Worm (Caenorhabditis elegans) whole organism, L3 larva: ENCODE data around the gene Y25C1A.8.

Source experiments
- ZK546.5 ChIP-seq: sonication (generic microtip); optimal IDR thresholded peaks from 2 replicates; lab custom pipeline; 2017; ENCODE audit warnings: missing biosample characterization, missing genetic modification characterization
- aly-2 ChIP-seq: fragments of 150-350 bp; optimal IDR thresholded peaks from 2 replicates; lab custom pipeline; 2014; ENCODE audit warnings: missing biosample characterization, missing genetic modification characterization
- ama-1 ChIP-seq: fragments of 150-350 bp; optimal IDR thresholded peaks from 2 replicates; lab custom pipeline; 2018
- ceh-16 ChIP-seq: sonication (generic microtip); optimal IDR thresholded peaks from 2 replicates; lab custom pipeline; 2017; ENCODE audit warnings: missing biosample characterization, missing genetic modification characterization
- ceh-28 ChIP-seq: fragments of 150-350 bp; optimal IDR thresholded peaks from 2 replicates; lab custom pipeline; 2014; ENCODE audit warnings: missing biosample characterization, missing genetic modification reagents, missing genetic modification characterization
- ceh-82 ChIP-seq: fragments of 150-350 bp; optimal IDR thresholded peaks from 2 replicates; lab custom pipeline; 2014; ENCODE audit warnings: missing biosample characterization, missing genetic modification characterization
- ceh-9 ChIP-seq: sonication (generic microtip); optimal IDR thresholded peaks from 2 replicates; lab custom pipeline; 2018; ENCODE audit warnings: missing biosample characterization, missing genetic modification characterization
- daf-12 ChIP-seq: fragments of 150-350 bp; optimal IDR thresholded peaks from 2 replicates; lab custom pipeline; 2014; ENCODE audit warnings: missing biosample characterization, missing genetic modification reagents, missing genetic modification characterization
- egl-5 ChIP-seq: fragments of 150-350 bp; optimal IDR thresholded peaks from 2 replicates; lab custom pipeline; 2017; ENCODE audit warnings: missing biosample characterization, missing genetic modification reagents, missing genetic modification characterization, inconsistent platforms
- elt-1 ChIP-seq: fragments of 150-350 bp; optimal IDR thresholded peaks from 2 replicates; lab custom pipeline; 2014; ENCODE audit warnings: missing biosample characterization, missing genetic modification characterization
- elt-2 ChIP-seq: sonication (generic microtip); optimal IDR thresholded peaks from 2 replicates; lab custom pipeline; 2016; ENCODE audit warnings: missing genetic modification reagents, mild to moderate bottlenecking, missing genetic modification characterization, missing compliant biosample characterization
- elt-3 ChIP-seq, 3 experiments: fragments of 150-350 bp in 1 of 3; sonication (generic microtip) in 2 of 3; optimal IDR thresholded peaks; 2 replicates in 2 of 3; 4 replicates in 1 of 3; lab custom pipeline; 2014 to 2017; ENCODE audit warnings: missing biosample characterization in 3 of 3, missing genetic modification characterization in 3 of 3
- eor-1 ChIP-seq, 2 experiments: fragments of 150-350 bp; optimal IDR thresholded peaks; 2 replicates each; lab custom pipeline; 2014 to 2018; ENCODE audit warnings: missing biosample characterization in 2 of 2, missing genetic modification characterization in 2 of 2
- fkh-10 ChIP-seq: sonication (generic microtip); optimal IDR thresholded peaks from 2 replicates; lab custom pipeline; 2017; ENCODE audit warnings: missing biosample characterization, missing genetic modification reagents, missing genetic modification characterization
- fkh-2 ChIP-seq: fragments of 150-350 bp; optimal IDR thresholded peaks from 2 replicates; lab custom pipeline; 2014; ENCODE audit warnings: missing biosample characterization, missing genetic modification reagents, missing genetic modification characterization
- fos-1 ChIP-seq: fragments of 150-350 bp; optimal IDR thresholded peaks from 2 replicates; lab custom pipeline; 2014; ENCODE audit warnings: missing biosample characterization, missing genetic modification characterization
- jun-1 ChIP-seq: fragments of 150-350 bp; optimal IDR thresholded peaks from 2 replicates; lab custom pipeline; 2014; ENCODE audit warnings: missing biosample characterization, missing genetic modification reagents, missing genetic modification characterization
- lin-15B ChIP-seq: fragments of 150-350 bp; optimal IDR thresholded peaks from 2 replicates; lab custom pipeline; 2014; ENCODE audit warnings: missing biosample characterization, missing genetic modification characterization
- lin-39 ChIP-seq: fragments of 150-350 bp; optimal IDR thresholded peaks from 2 replicates; lab custom pipeline; 2018; ENCODE audit warnings: missing biosample characterization, missing genetic modification reagents, missing genetic modification characterization
- lsy-12 ChIP-seq: sonication (generic microtip); optimal IDR thresholded peaks from 2 replicates; lab custom pipeline; 2016; ENCODE audit warnings: mild to moderate bottlenecking, missing genetic modification characterization, missing compliant biosample characterization
- mdl-1 ChIP-seq: fragments of 150-350 bp; optimal IDR thresholded peaks from 2 replicates; lab custom pipeline; 2014; ENCODE audit warnings: missing biosample characterization, missing genetic modification characterization
- mml-1 ChIP-seq: fragments of 150-350 bp; sonication (generic microtip); optimal IDR thresholded peaks from 3 replicates; lab custom pipeline; 2014; ENCODE audit warnings: missing biosample characterization, missing genetic modification characterization
- nfya-1 ChIP-seq: sonication (generic microtip); optimal IDR thresholded peaks from 2 replicates; lab custom pipeline; 2017; ENCODE audit warnings: missing genetic modification characterization, mild to moderate bottlenecking, missing compliant biosample characterization, antibody characterized with exemption, moderate library complexity; ENCODE audit not compliant: insufficient read depth
- nhr-12 ChIP-seq: fragments of 150-350 bp; optimal IDR thresholded peaks from 2 replicates; lab custom pipeline; 2014; ENCODE audit warnings: missing biosample characterization, missing genetic modification characterization
- nhr-23 ChIP-seq: fragments of 150-350 bp; optimal IDR thresholded peaks from 2 replicates; lab custom pipeline; 2014; ENCODE audit warnings: missing biosample characterization, missing genetic modification reagents, missing genetic modification characterization
- nhr-25 ChIP-seq: sonication (generic microtip); optimal IDR thresholded peaks from 2 replicates; lab custom pipeline; 2017; ENCODE audit warnings: missing biosample characterization, missing genetic modification characterization
- nhr-28 ChIP-seq: fragments of 150-350 bp; optimal IDR thresholded peaks from 2 replicates; lab custom pipeline; 2014; ENCODE audit warnings: missing biosample characterization, missing genetic modification characterization
- nhr-67 ChIP-seq: fragments of 150-350 bp; optimal IDR thresholded peaks from 2 replicates; lab custom pipeline; 2014; ENCODE audit warnings: missing biosample characterization, missing genetic modification characterization
- nhr-76 ChIP-seq: fragments of 150-350 bp; sonication (generic microtip); optimal IDR thresholded peaks from 5 replicates; lab custom pipeline; 2014; ENCODE audit warnings: missing biosample characterization, missing genetic modification characterization
- pha-4 ChIP-seq: fragments of 150-350 bp; optimal IDR thresholded peaks from 2 replicates; lab custom pipeline; 2014; ENCODE audit warnings: missing biosample characterization, missing genetic modification reagents, missing genetic modification characterization
- skn-1 ChIP-seq: fragments of 150-350 bp; optimal IDR thresholded peaks from 2 replicates; lab custom pipeline; 2014; ENCODE audit warnings: missing biosample characterization, missing genetic modification characterization
- snpc-4 ChIP-seq: fragments of 150-350 bp; optimal IDR thresholded peaks from 2 replicates; lab custom pipeline; 2014; ENCODE audit warnings: missing biosample characterization, missing genetic modification characterization
- tbx-2 ChIP-seq: sonication (generic microtip); optimal IDR thresholded peaks from 2 replicates; lab custom pipeline; 2016; ENCODE audit warnings: mild to moderate bottlenecking, missing genetic modification characterization, missing compliant biosample characterization
- unc-39 ChIP-seq: sonication (generic microtip); optimal IDR thresholded peaks from 4 replicates; lab custom pipeline; 2017; ENCODE audit warnings: missing biosample characterization, missing genetic modification characterization
- unc-62 ChIP-seq: fragments of 150-350 bp; sonication (generic microtip); optimal IDR thresholded peaks from 4 replicates; lab custom pipeline; 2014; ENCODE audit warnings: missing biosample characterization, missing genetic modification reagents, missing genetic modification characterization
- ztf-11 ChIP-seq: fragments of 150-350 bp; optimal IDR thresholded peaks from 2 replicates; lab custom pipeline; 2014; ENCODE audit warnings: missing biosample characterization, missing genetic modification characterization
- ztf-4 ChIP-seq: fragments of 150-350 bp; optimal IDR thresholded peaks from 2 replicates; lab custom pipeline; 2014; ENCODE audit warnings: missing biosample characterization, missing genetic modification characterization

Gene Y25C1A.8

ce11 chrII:3044023-3044422, 32.7 kb downstream of the Y25C1A.8 start, which contains the start of gene sri-29:
Gene sri-29 (plus strand): TSS chrII:3044323.
- no peak for TF ChIP-seq mml-1
- TF ChIP-seq ceh-28 = no peak
- no peak for TF ChIP-seq nfya-1 (tag; lab: Kevin White, UChicago)
- no peak for TF ChIP-seq nhr-76 (tag; lab: Kevin White, UChicago)
- TF ChIP-seq ztf-11 (tag; lab: Kevin White, UChicago) = no peak
- no peak for TF ChIP-seq jun-1 (tag; lab: Kevin White, UChicago)
- TF ChIP-seq ceh-16 (tag; lab: Kevin White, UChicago) = no peak
- TF ChIP-seq elt-1 (tag; lab: Kevin White, UChicago) = no peak
- TF ChIP-seq ztf-4 = no peak
- TF ChIP-seq lin-39 (tag; lab: Kevin White, UChicago) = no peak
- no peak for TF ChIP-seq lsy-12 (tag; lab: Kevin White, UChicago)
- no peak for TF ChIP-seq elt-2

ce11 chrII:3043358-3043757, 33.4 kb downstream of the Y25C1A.8 start, which contains the start of gene B0454.8:
Gene B0454.8 (minus strand): TSS chrII:3043458.
- TF ChIP-seq elt-2 (no peak), aly-2 (tag; lab: Kevin White, UChicago) (no peak), lin-15B (tag; lab: Kevin White, UChicago) (no peak), egl-5 (tag; lab: Kevin White, UChicago) (no peak), ceh-28 (no peak), ceh-82 (no peak), nhr-76 (tag; lab: Kevin White, UChicago) (no peak), fkh-10 (GFP tag; lab: Kevin White, UChicago) (no peak), unc-62 (GFP tag; lab: Kevin White, UChicago) (no peak), nfya-1 (tag; lab: Kevin White, UChicago) (no peak), tbx-2 (tag; lab: Kevin White, UChicago) (no peak), jun-1 (tag; lab: Kevin White, UChicago) (no peak), unc-39 (tag; lab: Kevin White, UChicago) (no peak), ama-1 (no peak)

ce11 chrII:3038453-3038909, 38.3 kb downstream of the Y25C1A.8 start, which contains the start of the genes B0454.26 and B0454.5:
Gene B0454.26 (minus strand): TSS chrII:3038553.
Gene B0454.5 (plus strand): TSS chrII:3038859.
- TF ChIP-seq egl-5 (tag; lab: Kevin White, UChicago) = no peak
- TF ChIP-seq lin-15B (tag; lab: Kevin White, UChicago) = no peak
- no peak for TF ChIP-seq ceh-28
- TF ChIP-seq nhr-67 (tag; lab: Kevin White, UChicago) = no peak
- TF ChIP-seq fkh-2 = no peak
- TF ChIP-seq nhr-76 (tag; lab: Kevin White, UChicago) = no peak
- TF ChIP-seq nhr-28 = no peak
- TF ChIP-seq lsy-12 (tag; lab: Kevin White, UChicago) = no peak
- TF ChIP-seq ZK546.5 (tag; lab: Kevin White, UChicago) = no peak
- TF ChIP-seq eor-1 (tag; optimal IDR thresholded peaks at IDR 0.05; lab: Kevin White, UChicago) = no peak
- no peak for TF ChIP-seq elt-3 (tag; optimal IDR thresholded peaks at IDR 0.05; lab: Kevin White, UChicago)
- TF ChIP-seq unc-39 (tag; lab: Kevin White, UChicago) = no peak

DNA sequence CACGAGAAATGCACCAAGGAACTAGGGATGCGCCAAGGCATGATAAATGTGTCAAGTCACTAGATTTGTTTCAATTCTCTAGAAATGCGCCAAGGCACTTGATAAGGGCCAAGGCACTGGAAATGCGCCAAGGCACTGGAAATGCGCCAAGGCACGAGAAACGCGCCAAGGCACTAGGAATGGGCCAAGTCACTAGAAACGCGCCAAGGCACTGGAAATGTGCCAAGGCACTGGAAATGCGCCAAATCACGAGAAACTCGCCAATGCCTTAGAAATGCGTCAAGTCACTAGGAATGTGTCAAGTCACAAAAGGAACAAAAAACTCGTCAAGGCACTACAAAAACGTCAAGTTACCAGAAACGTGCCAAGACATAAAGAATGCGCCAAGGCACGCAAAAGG, 40.4 kb downstream of the Y25C1A.8 start:
- no peak for TF ChIP-seq mdl-1 (tag; lab: Kevin White, UChicago)
- no peak for TF ChIP-seq lin-39 (tag; lab: Kevin White, UChicago)
- TF ChIP-seq daf-12 = no peak
- no peak for TF ChIP-seq ama-1
- TF ChIP-seq nhr-25 (tag; lab: Kevin White, UChicago) = no peak
- TF ChIP-seq skn-1 (tag; lab: Kevin White, UChicago) = no peak
- no peak for TF ChIP-seq ceh-9 (tag; lab: Kevin White, UChicago)
- TF ChIP-seq egl-5 (tag; lab: Kevin White, UChicago) = no peak
- TF ChIP-seq nhr-12 (tag; lab: Kevin White, UChicago) = no peak
- TF ChIP-seq pha-4 (tag; lab: Kevin White, UChicago) = no peak
- TF ChIP-seq snpc-4 = no peak
- no peak for TF ChIP-seq lin-15B (tag; lab: Kevin White, UChicago)

DNA sequence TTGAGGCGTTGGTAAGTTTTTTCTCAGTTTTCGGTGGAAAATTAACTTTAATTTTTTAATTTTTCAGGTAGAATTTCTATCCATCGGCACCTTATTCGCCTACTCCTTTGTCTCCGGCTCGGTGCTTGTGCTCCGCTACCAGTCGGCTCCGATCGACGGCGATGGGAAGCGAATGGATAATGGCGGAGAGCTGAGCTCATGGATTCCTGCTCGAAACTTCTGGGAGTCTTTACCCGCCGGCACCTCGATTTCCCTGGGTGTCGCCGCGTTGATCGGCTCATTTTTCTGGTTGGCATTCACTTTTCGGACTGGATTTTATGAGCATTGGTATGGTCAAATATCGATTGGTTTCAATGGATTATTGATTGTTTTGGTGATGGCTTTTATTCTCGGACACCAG, 41.8 kb downstream of the Y25C1A.8 start:
- TF ChIP-seq fos-1 (tag; lab: Kevin White, UChicago) (no peak), nhr-23 (tag; lab: Kevin White, UChicago) (no peak), unc-62 (GFP tag; lab: Kevin White, UChicago) (no peak), elt-1 (tag; lab: Kevin White, UChicago) (no peak), mdl-1 (tag; lab: Kevin White, UChicago) (no peak)
- TF ChIP-seq, all 47 proteins: peak for 0
